Worm (Caenorhabditis elegans) whole organism, midembryonic: Measurements from ENCODE around the gene Y69A2AR.25.
"Not testable (repeated sequence)": the region's sequence is repeated elsewhere in the genome, so short reads cannot be mapped to it uniquely, and the experiment has no call there.

Experiments used
- cog-1 ChIP-seq: sonication (generic microtip); optimal IDR thresholded peaks from 2 replicates; lab custom pipeline; 2016; ENCODE audit warnings: missing genetic modification characterization, missing compliant biosample characterization
- klf-2 ChIP-seq: fragments of 200-800 bp; sonication (Bioruptor generic); conservative IDR thresholded peaks from 2 replicates; pipeline ENCODE4 v1.3.6; 2022; ENCODE audit warnings: missing genetic modification reagents, missing genetic modification characterization, missing compliant biosample characterization
- ref-1 ChIP-seq: fragments of 200-800 bp; sonication (Bioruptor generic); conservative IDR thresholded peaks from 2 replicates; pipeline ENCODE4 v1.3.6; 2022; ENCODE audit warnings: missing genetic modification reagents, missing genetic modification characterization, missing compliant biosample characterization
- ztf-23 ChIP-seq: fragments of 200-800 bp; sonication (Bioruptor generic); IDR thresholded peaks from 2 replicates; pipeline ENCODE4 v1.3.6; 2022; ENCODE audit warnings: missing genetic modification reagents, missing genetic modification characterization, missing compliant biosample characterization

DNA sequence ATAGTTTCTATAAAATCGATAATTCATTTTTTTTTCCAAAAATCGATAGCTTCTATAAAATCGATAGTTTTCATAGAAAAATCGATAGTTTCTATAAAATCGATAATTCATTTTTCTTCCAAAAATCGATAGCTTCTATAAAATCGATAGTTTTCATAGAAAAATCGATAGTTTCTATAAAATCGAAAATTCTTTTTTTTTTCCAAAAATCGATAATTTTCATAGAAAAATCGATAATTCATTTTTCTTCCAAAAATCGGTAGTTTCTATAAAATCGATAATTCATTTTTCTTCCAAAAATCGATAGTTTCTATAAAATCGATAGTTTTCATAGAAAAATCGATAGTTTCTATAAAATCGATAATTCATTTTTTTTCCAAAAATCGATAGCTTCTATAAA lies 39.4 kb downstream of the Y69A2AR.25 start:
- not testable (repeated sequence) for TF ChIP-seq cog-1; klf-2 (GFP tag; lab: Robert Waterston, UW); ztf-23 (GFP tag; lab: Robert Waterston, UW); ref-1
